Worm (Caenorhabditis elegans): Measurements from ENCODE around the gene srj-5.

DNA sequence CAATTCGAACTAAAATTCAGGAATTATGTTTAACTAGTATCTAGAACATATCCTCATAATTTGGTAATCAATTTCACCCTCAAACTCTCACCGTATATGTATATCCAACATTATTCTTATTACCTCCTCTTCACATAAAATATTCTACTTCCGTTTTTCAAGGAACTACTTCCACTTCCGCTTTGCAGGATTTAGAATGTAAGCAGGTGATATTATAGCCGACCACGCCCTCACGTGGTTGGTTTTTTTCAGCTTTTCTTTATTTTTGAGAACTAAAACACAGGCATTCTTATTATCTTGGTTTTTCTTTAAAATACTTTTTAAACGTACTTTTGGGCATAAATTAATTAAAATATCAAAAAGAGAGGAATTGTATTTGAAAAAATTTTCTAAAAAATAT lies 34.9 kb downstream of the srj-5 start:
- TF ChIP-seq nhr-25 (tag; optimal IDR thresholded peaks at IDR 0.05; ENCODE audit: borderline replicate concordance, insufficient read depth) (no peak), lin-13 (GFP tag; optimal IDR thresholded peaks at IDR 0.05) (no peak), ces-1 (GFP tag; optimal IDR thresholded peaks at IDR 0.05) (no peak), egl-27 (tag; optimal IDR thresholded peaks at IDR 0.05) (no peak), daf-19 (GFP tag; conservative IDR thresholded peaks at IDR 0.05) (no peak), nhr-77 (tag; optimal IDR thresholded peaks at IDR 0.05) (no peak), unc-62 (GFP tag; optimal IDR thresholded peaks at IDR 0.05 in 1 of 2) (no peak), unc-62 (tag; optimal IDR thresholded peaks at IDR 0.05) (no peak), nhr-11 (tag; optimal IDR thresholded peaks at IDR 0.05) (peak; percentile 12), ama-1 (optimal IDR thresholded peaks at IDR 0.05) (no peak), aly-2 (tag; optimal IDR thresholded peaks at IDR 0.05) (no peak), mdt-29 (GFP tag; IDR thresholded peaks at IDR 0.05) (no peak), R02D3.7 (tag; optimal IDR thresholded peaks at IDR 0.05) (no peak), zag-1 (tag; optimal IDR thresholded peaks at IDR 0.05) (no peak), unc-130 (GFP tag; optimal IDR thresholded peaks at IDR 0.05) (no peak)

Measured in whole organism, L4 larva.